Fruit fly (Drosophila melanogaster) Kc167 (cell line): ENCODE measurements around the gene CG6893.

Source experiments
- Myc ChIP-seq: fragments of >200 bp; optimal IDR thresholded peaks from 2 replicates; lab custom pipeline; 2017; ENCODE audit warnings: missing external identifiers
- Sin3A ChIP-seq: fragments of >200 bp; optimal IDR thresholded peaks from 2 replicates; lab custom pipeline; 2018; ENCODE audit warnings: missing external identifiers
- h ChIP-seq: fragments of >200 bp; optimal IDR thresholded peaks from 3 replicates; lab custom pipeline; 2018; ENCODE audit warnings: missing external identifiers
- insv ChIP-seq: fragments of >200 bp; optimal IDR thresholded peaks from 3 replicates; lab custom pipeline; 2018; ENCODE audit warnings: missing external identifiers
- psq ChIP-seq: fragments of >200 bp; optimal IDR thresholded peaks from 2 replicates; lab custom pipeline; 2017; ENCODE audit warnings: missing external identifiers
- ttk ChIP-seq: sonication (Bioruptor generic); optimal IDR thresholded peaks from 2 replicates; lab custom pipeline; 2017; ENCODE audit warnings: missing external identifiers

CG6893 gene

DNA sequence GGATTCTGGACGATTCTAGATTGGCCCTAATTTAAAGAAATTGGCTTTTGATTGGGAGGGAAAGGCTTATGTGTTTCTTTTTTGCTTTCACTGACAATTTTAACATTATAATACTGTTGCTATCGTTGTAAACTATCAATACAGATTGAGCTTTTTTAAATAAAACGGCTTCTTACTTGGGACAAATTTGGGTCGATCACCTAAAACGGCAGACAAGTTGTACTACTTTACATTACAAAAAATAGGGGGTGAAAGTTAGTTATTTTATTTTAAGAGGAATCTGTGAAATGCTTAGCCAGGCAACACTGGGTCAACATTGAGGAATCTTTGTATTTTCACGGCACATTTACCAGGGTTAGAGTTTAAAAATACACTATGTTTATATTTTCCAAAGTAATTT is 4.3 kb downstream of the CG6893 start, which contains the start of gene Dic4:
TSS of gene Dic4 (minus strand) at position 101 of the 400 bp plus-strand sequence.
- TF ChIP-seq Myc (lab: Kevin White, UChicago) (no peak), Sin3A (lab: Kevin White, UChicago) (no peak), h (lab: Kevin White, UChicago) (no peak), psq (no peak), insv (no peak)

- TF ChIP-seq h (lab: Kevin White, UChicago) (no peak), Myc (lab: Kevin White, UChicago) (no peak), ttk (lab: Kevin White, UChicago) (no peak), Sin3A (lab: Kevin White, UChicago) (no peak), psq (no peak), insv (no peak)
Measured at dm6 chr3L:18723172-18723571, 29.2 kb downstream of the CG6893 start, which contains the start of gene CG12477. Gene CG12477 (minus strand): TSS chr3L:18723272.

DNA sequence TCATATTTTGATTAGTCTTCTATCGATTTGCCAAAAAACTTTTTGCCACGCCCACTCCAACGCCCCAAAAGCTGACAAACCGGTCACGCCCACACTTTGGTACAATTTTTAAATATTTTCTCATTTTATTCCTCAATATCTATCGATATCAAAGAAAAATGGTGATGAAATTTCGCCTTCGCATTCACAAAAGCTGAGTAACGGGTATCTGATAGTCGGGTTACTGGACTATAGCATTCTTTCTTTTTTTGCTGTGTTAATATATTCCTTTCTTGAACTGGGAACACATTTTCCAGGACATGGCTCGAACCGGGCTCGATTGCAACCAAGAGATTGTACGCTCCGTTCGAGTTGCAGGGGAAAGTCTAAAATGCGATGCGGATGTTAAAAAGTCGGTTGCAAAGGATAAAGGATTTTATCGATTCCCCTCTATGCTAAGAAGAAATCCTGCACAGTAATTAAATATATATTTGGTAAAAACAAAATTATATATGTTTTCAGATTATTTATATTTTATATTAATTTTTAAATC is 49.0 kb downstream of the CG6893 start:
- TF ChIP-seq psq (no peak), Myc (lab: Kevin White, UChicago) (no peak), ttk (lab: Kevin White, UChicago) (no peak), h (lab: Kevin White, UChicago) (no peak), Sin3A (lab: Kevin White, UChicago) (no peak), insv (no peak)

dm6 chr3L:18743679-18744078 is 49.7 kb downstream of the CG6893 start:
- no peak for TF ChIP-seq Sin3A (lab: Kevin White, UChicago)
- no peak for TF ChIP-seq psq
- no peak for TF ChIP-seq h (lab: Kevin White, UChicago)
- no peak for TF ChIP-seq ttk (lab: Kevin White, UChicago)
- no peak for TF ChIP-seq Myc (lab: Kevin White, UChicago)
- TF ChIP-seq insv = no peak

- TF ChIP-seq h (lab: Kevin White, UChicago) (no peak), insv (no peak), ttk (lab: Kevin White, UChicago) (no peak), Sin3A (lab: Kevin White, UChicago) (no peak), Myc (lab: Kevin White, UChicago) (no peak), psq (no peak)
Measured at dm6 chr3L:18744188-18744587, 50.2 kb downstream of the CG6893 start, which contains the start of gene CG6885. Gene CG6885 (plus strand): TSS chr3L:18744488.
